Fruit fly (Drosophila melanogaster): Measurements from ENCODE around the gene Pkc98E.

Pkc98E gene

DNA sequence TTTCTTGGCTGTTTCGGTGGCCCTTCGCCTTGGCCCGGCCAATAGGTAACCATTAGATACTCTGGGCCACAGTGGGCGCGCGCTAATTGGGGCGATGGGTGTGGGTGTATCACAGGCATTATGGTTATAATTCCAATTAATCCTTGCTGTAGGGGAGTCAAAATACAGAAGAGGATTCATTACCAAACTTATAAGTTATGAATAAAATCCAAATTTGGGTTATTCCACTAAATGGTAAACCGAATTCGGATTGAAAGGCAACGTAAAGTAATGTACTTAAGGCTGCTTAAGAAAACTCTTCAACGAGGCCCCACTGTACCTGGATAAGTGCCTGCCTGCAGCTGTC is 50.7 kb downstream of the Pkc98E start (continued):
- TF ChIP-seq repo (GFP tag; optimal IDR thresholded peaks at IDR 0.05): peak; percentile 4
- peak; percentile 35 for TF ChIP-seq Fer3 (tag; optimal IDR thresholded peaks at IDR 0.05)
- TF ChIP-seq seq (GFP tag; IDR thresholded peaks at IDR 0.05): no peak
- TF ChIP-seq zen (tag; optimal IDR thresholded peaks at IDR 0.05): peak; percentile 33
- no peak for TF ChIP-seq MBD-R2 (GFP tag; IDR thresholded peaks at IDR 0.05)
- peak; percentile 54; the same call in 2 of the 3 replicates for TF ChIP-seq CG11695 (GFP tag; IDR thresholded peaks at IDR 0.05)
- peak; percentile 59; the same call in 2 of the 3 replicates for TF ChIP-seq tgo (GFP tag; IDR thresholded peaks at IDR 0.05)
- TF ChIP-seq Fer1 (GFP tag; optimal IDR thresholded peaks at IDR 0.05): peak; percentile 75
- 0 out of 2 replicates have a peak, but pooled peaks have one; percentile 53 for TF ChIP-seq Awh (GFP tag; IDR thresholded peaks at IDR 0.05)
- peak; percentile 50 for TF ChIP-seq CG6854 (GFP tag; optimal IDR thresholded peaks at IDR 0.05)
- TF ChIP-seq fd3F (GFP tag; optimal IDR thresholded peaks at IDR 0.05): no peak
- TF ChIP-seq CG3726 (GFP tag; IDR thresholded peaks at IDR 0.05): no peak
- TF ChIP-seq CG3281 (GFP tag; optimal IDR thresholded peaks at IDR 0.05): peak; percentile 66
- peak; percentile 26 for TF ChIP-seq oc (tag; optimal IDR thresholded peaks at IDR 0.05)
- peak; percentile 35; the same call in 1 of the 2 replicates for TF ChIP-seq CG6272 (GFP tag; IDR thresholded peaks at IDR 0.05)
- no peak for TF ChIP-seq Oli (tag; optimal IDR thresholded peaks at IDR 0.05)
- peak; percentile 27; the same call in 1 of the 2 replicates for TF ChIP-seq ssp (GFP tag; IDR thresholded peaks at IDR 0.05)
- peak; percentile 73 for TF ChIP-seq lmd (GFP tag; IDR thresholded peaks at IDR 0.05)
- 0 out of 2 replicates have a peak, but pooled peaks have one; percentile 30 for TF ChIP-seq Drgx (GFP tag; IDR thresholded peaks at IDR 0.05)
- peak; percentile 39; the same call in 1 of the 2 replicates for TF ChIP-seq CG31441 (GFP tag; IDR thresholded peaks at IDR 0.05)
- peak; percentile 83 for TF ChIP-seq dysf (GFP tag; IDR thresholded peaks at IDR 0.05)
- TF ChIP-seq CG7357 (GFP tag; IDR thresholded peaks at IDR 0.05): peak; percentile 50; the same call in 1 of the 3 replicates
- peak; percentile 27 for TF ChIP-seq D19B (GFP tag; optimal IDR thresholded peaks at IDR 0.05)
- TF ChIP-seq CG32532 (GFP tag; IDR thresholded peaks at IDR 0.05): peak; percentile 67
- peak; percentile 23; the same call in 1 of the 2 replicates for TF ChIP-seq CG4730 (GFP tag; IDR thresholded peaks at IDR 0.05)
- TF ChIP-seq pnt (GFP tag; optimal IDR thresholded peaks at IDR 0.05): peak; percentile 40
- TF ChIP-seq CG1603 (tag; optimal IDR thresholded peaks at IDR 0.05): peak; percentile 40
- TF ChIP-seq Oaz (GFP tag; IDR thresholded peaks at IDR 0.05): no peak
- peak; percentile 13 for TF ChIP-seq CG34376 (GFP tag; optimal IDR thresholded peaks at IDR 0.05)
- peak; percentile 24 for TF ChIP-seq CG4820 (GFP tag; optimal IDR thresholded peaks at IDR 0.05)
- peak; percentile 43 for TF ChIP-seq CG4424 (GFP tag; optimal IDR thresholded peaks at IDR 0.05)
- TF ChIP-seq nom (GFP tag; optimal IDR thresholded peaks at IDR 0.05): no peak
- no peak for TF ChIP-seq ATbp (GFP tag; optimal IDR thresholded peaks at IDR 0.05)
- peak; percentile 41 for TF ChIP-seq CG15514 (GFP tag; optimal IDR thresholded peaks at IDR 0.05)
- peak; percentile 77 for TF ChIP-seq dmrt99B (tag; optimal IDR thresholded peaks at IDR 0.05)
- no peak for TF ChIP-seq gfzf (GFP tag; optimal IDR thresholded peaks at IDR 0.05)
- TF ChIP-seq CG18262 (tag; optimal IDR thresholded peaks at IDR 0.05): peak; percentile 52
- peak; percentile 71 for TF ChIP-seq Xrp1 (GFP tag; IDR thresholded peaks at IDR 0.05)
- peak; percentile 5; the same call in 1 of the 3 replicates for TF ChIP-seq zfh1 (GFP tag; IDR thresholded peaks at IDR 0.05)
- TF ChIP-seq klu (GFP tag; IDR thresholded peaks at IDR 0.05): peak; percentile 57; the same call in 1 of the 2 replicates
- 0 out of 2 replicates have a peak, but pooled peaks have one; percentile 32 for TF ChIP-seq CG7372 (GFP tag; IDR thresholded peaks at IDR 0.05)
- peak; percentile 33 for TF ChIP-seq Jarid2 (GFP tag; optimal IDR thresholded peaks at IDR 0.05)
- peak; percentile 12 for TF ChIP-seq CG9817 (tag; optimal IDR thresholded peaks at IDR 0.05)
- no peak for TF ChIP-seq aop (GFP tag; IDR thresholded peaks at IDR 0.05)
- no peak for TF ChIP-seq CG7987 (GFP tag; optimal IDR thresholded peaks at IDR 0.05)
- peak; percentile 85 for TF ChIP-seq Med (GFP tag)
- peak; percentile 20 for TF ChIP-seq CG10274 (GFP tag; optimal IDR thresholded peaks at IDR 0.05)
- 0 out of 2 replicates have a peak, but pooled peaks have one; percentile 30 for TF ChIP-seq danr (GFP tag; IDR thresholded peaks at IDR 0.05)
- peak; percentile 36 for TF ChIP-seq CG6813 (GFP tag; optimal IDR thresholded peaks at IDR 0.05)
- peak; percentile 31 for TF ChIP-seq CG10147 (GFP tag; optimal IDR thresholded peaks at IDR 0.05)
